Fruit fly (Drosophila melanogaster) whole organism, wandering third instar larva: ENCODE data around the gene blot.

Source experiments
- Abd-B ChIP-seq: fragments of >200 bp; optimal IDR thresholded peaks from 2 replicates; lab custom pipeline; 2017; ENCODE audit warnings: missing biosample characterization, missing genetic modification characterization
- CG32264 ChIP-seq: fragments of 200-800 bp; sonication (Bioruptor generic); optimal IDR thresholded peaks from 2 replicates; lab custom pipeline; 2016; ENCODE audit warnings: missing biosample characterization, missing genetic modification characterization
- CG9705 ChIP-seq: fragments of 200-800 bp; sonication (Bioruptor generic); optimal IDR thresholded peaks from 2 replicates; lab custom pipeline; 2018; ENCODE audit warnings: missing biosample characterization, mild to moderate bottlenecking, missing genetic modification characterization
- CrebA ChIP-seq: fragments of 200-800 bp; sonication (Bioruptor generic); optimal IDR thresholded peaks from 2 replicates; lab custom pipeline; 2016; ENCODE audit warnings: missing biosample characterization, mild to moderate bottlenecking, missing genetic modification characterization, borderline replicate concordance
- Dfd ChIP-seq: fragments of >200 bp; optimal IDR thresholded peaks from 2 replicates; lab custom pipeline; 2017; ENCODE audit warnings: missing biosample characterization, missing genetic modification characterization
- Dif ChIP-seq: fragments of 200-275, 200-300 bp; sonication (Bioruptor generic); optimal IDR thresholded peaks from 2 replicates; lab custom pipeline; 2018; ENCODE audit warnings: missing biosample characterization, missing genetic modification characterization; ENCODE audit not compliant: partially characterized antibody
- GATAd ChIP-seq: sonication (Bioruptor generic); optimal IDR thresholded peaks from 2 replicates; lab custom pipeline; 2016; ENCODE audit warnings: missing biosample characterization, missing genetic modification characterization
- HLH106 ChIP-seq: fragments of 200-800 bp; optimal IDR thresholded peaks from 3 replicates; lab custom pipeline; 2019; ENCODE audit warnings: missing biosample characterization, mild to moderate bottlenecking, missing genetic modification characterization, moderate library complexity
- Hnf4 ChIP-seq: fragments of 200-800 bp; sonication (Bioruptor generic); optimal IDR thresholded peaks from 2 replicates; lab custom pipeline; 2016; ENCODE audit warnings: missing biosample characterization, mild to moderate bottlenecking, missing genetic modification characterization
- Hr78 ChIP-seq: fragments of >200 bp; optimal IDR thresholded peaks from 2 replicates; lab custom pipeline; 2017; ENCODE audit warnings: missing biosample characterization, missing genetic modification characterization
- Hr83 ChIP-seq: fragments of 200-300 bp; sonication (Bioruptor generic); optimal IDR thresholded peaks from 2 replicates; lab custom pipeline; 2016; ENCODE audit warnings: missing biosample characterization, mild to moderate bottlenecking, missing genetic modification characterization, moderate library complexity; ENCODE audit not compliant: poor library complexity, severe bottlenecking
- Jra ChIP-seq: sonication (Bioruptor generic); optimal IDR thresholded peaks from 2 replicates; lab custom pipeline; 2016; ENCODE audit warnings: missing biosample characterization, missing genetic modification characterization
- Mio ChIP-seq: sonication (Bioruptor generic); optimal IDR thresholded peaks from 2 replicates; lab custom pipeline; 2016; ENCODE audit warnings: missing biosample characterization, missing genetic modification characterization
- Myc ChIP-seq: fragments of >200 bp; optimal IDR thresholded peaks from 2 replicates; lab custom pipeline; 2017
- N ChIP-seq: fragments of >200 bp; optimal IDR thresholded peaks from 2 replicates; lab custom pipeline; 2018; ENCODE audit warnings: missing biosample characterization, missing external identifiers, missing genetic modification characterization
- OdsH ChIP-seq: fragments of 200-800 bp; sonication (Bioruptor generic); optimal IDR thresholded peaks from 2 replicates; lab custom pipeline; 2016; ENCODE audit warnings: missing biosample characterization, mild to moderate bottlenecking, missing genetic modification characterization
- Rel ChIP-seq, 2 experiments: fragments of 200-800 bp; sonication (Bioruptor generic) in 1 of 2; optimal IDR thresholded peaks; 2 replicates in 1 of 2; 3 replicates in 1 of 2; lab custom pipeline; 2016 to 2019; ENCODE audit warnings: mild to moderate bottlenecking in 2 of 2, missing biosample characterization in 2 of 2, missing genetic modification characterization in 2 of 2, moderate library complexity in 1 of 2
- Sp1 ChIP-seq: fragments of 200-800 bp; sonication (Bioruptor generic); optimal IDR thresholded peaks from 3 replicates; lab custom pipeline; 2019; ENCODE audit warnings: missing biosample characterization, mild to moderate bottlenecking, missing genetic modification characterization, moderate library complexity
- Vsx2 ChIP-seq: fragments of 200-300, 225-300 bp; sonication (Bioruptor generic); optimal IDR thresholded peaks from 2 replicates; lab custom pipeline; 2018; ENCODE audit warnings: missing biosample characterization, missing genetic modification characterization; ENCODE audit not compliant: partially characterized antibody
- br ChIP-seq: fragments of 200-800 bp; sonication (Bioruptor generic); optimal IDR thresholded peaks from 2 replicates; lab custom pipeline; 2016; ENCODE audit warnings: missing biosample characterization, missing genetic modification characterization
- brk ChIP-seq: fragments of 200-800 bp; sonication (Bioruptor generic); optimal IDR thresholded peaks from 2 replicates; lab custom pipeline; 2016; ENCODE audit warnings: missing biosample characterization, mild to moderate bottlenecking, missing genetic modification characterization
- dl ChIP-seq, 2 experiments: fragments of 175-275, 200-275 bp in 1 of 2; fragments of 200-275 bp in 1 of 2; sonication (Bioruptor generic); optimal IDR thresholded peaks; lab custom pipeline; 2018; ENCODE audit warnings: mild to moderate bottlenecking in 2 of 2, missing biosample characterization in 2 of 2, missing genetic modification characterization in 2 of 2, moderate library complexity in 2 of 2; ENCODE audit not compliant: partially characterized antibody in 2 of 2, insufficient read depth in 1 of 2
- dmrt93B ChIP-seq: fragments of 200-800 bp; sonication (Bioruptor generic); optimal IDR thresholded peaks from 2 replicates; lab custom pipeline; 2018; ENCODE audit warnings: missing biosample characterization, mild to moderate bottlenecking, missing genetic modification characterization
- dsf ChIP-seq: sonication (Bioruptor generic); optimal IDR thresholded peaks from 2 replicates; lab custom pipeline; 2016; ENCODE audit warnings: missing biosample characterization, missing genetic modification characterization, borderline replicate concordance
- ey ChIP-seq: fragments of 200-800 bp; sonication (Bioruptor generic); optimal IDR thresholded peaks from 2 replicates; lab custom pipeline; 2016; ENCODE audit warnings: missing biosample characterization, missing genetic modification characterization
- foxo ChIP-seq, 2 experiments: fragments of 200-800 bp; sonication (Bioruptor generic); optimal IDR thresholded peaks; 2 replicates in 1 of 2; 3 replicates in 1 of 2; lab custom pipeline; 2016 to 2017; ENCODE audit warnings: missing biosample characterization in 2 of 2, missing genetic modification characterization in 2 of 2
- fru ChIP-seq: fragments of 200-800 bp; sonication (Bioruptor generic); optimal IDR thresholded peaks from 3 replicates; lab custom pipeline; 2016; ENCODE audit warnings: missing biosample characterization, mild to moderate bottlenecking, missing genetic modification characterization
- h ChIP-seq: fragments of 200-800 bp; sonication (Bioruptor generic); optimal IDR thresholded peaks from 3 replicates; lab custom pipeline; 2016; ENCODE audit warnings: missing biosample characterization, mild to moderate bottlenecking, missing genetic modification characterization
- jim ChIP-seq: fragments of 175-275, 200-325 bp; sonication (Bioruptor generic); optimal IDR thresholded peaks from 2 replicates; lab custom pipeline; 2016; ENCODE audit warnings: missing biosample characterization, mild to moderate bottlenecking, missing genetic modification characterization
- lola ChIP-seq: fragments of >200 bp; optimal IDR thresholded peaks from 2 replicates; lab custom pipeline; 2017; ENCODE audit warnings: missing biosample characterization, missing genetic modification characterization
- pan ChIP-seq: fragments of >200 bp; optimal IDR thresholded peaks from 2 replicates; lab custom pipeline; 2017
- psq ChIP-seq: fragments of 200-800 bp; sonication (Bioruptor generic); optimal IDR thresholded peaks from 3 replicates; lab custom pipeline; 2017; ENCODE audit warnings: missing biosample characterization, mild to moderate bottlenecking, missing genetic modification characterization, moderate library complexity
- rgr ChIP-seq: fragments of 200-800 bp; sonication (Bioruptor generic); optimal IDR thresholded peaks from 3 replicates; lab custom pipeline; 2016; ENCODE audit warnings: missing biosample characterization, mild to moderate bottlenecking, missing genetic modification characterization
- sage ChIP-seq: fragments of 200-800 bp; sonication (Bioruptor generic); optimal IDR thresholded peaks from 2 replicates; lab custom pipeline; 2016; ENCODE audit warnings: missing biosample characterization, mild to moderate bottlenecking, missing genetic modification characterization
- sv ChIP-seq: fragments of 200-800 bp; sonication (Bioruptor generic); optimal IDR thresholded peaks from 3 replicates; lab custom pipeline; 2016; ENCODE audit warnings: missing biosample characterization, missing genetic modification characterization
- tai ChIP-seq: sonication (Bioruptor generic); optimal IDR thresholded peaks from 2 replicates; lab custom pipeline; 2016; ENCODE audit warnings: missing biosample characterization, missing genetic modification characterization
- usp ChIP-seq: fragments of >200 bp; optimal IDR thresholded peaks from 2 replicates; lab custom pipeline; 2017; ENCODE audit warnings: missing biosample characterization, missing genetic modification characterization
- woc ChIP-seq: sonication (Bioruptor generic); optimal IDR thresholded peaks from 2 replicates; lab custom pipeline; 2016; ENCODE audit warnings: missing biosample characterization, mild to moderate bottlenecking, missing genetic modification characterization

Gene blot

dm6 chr3L:17428779-17429178 lies 7.5 kb upstream of the blot start, which contains the start of gene Gorab:
Gene Gorab (minus strand): TSS chr3L:17428836.
- TF ChIP-seq ey (GFP tag; lab: Kevin White, UChicago) (peak; percentile 87), h (GFP tag; lab: Kevin White, UChicago) (peak; percentile 92), Rel (GFP tag; optimal IDR thresholded peaks at IDR 0.05; lab: Kevin White, UChicago) (no peak), Rel (tag; optimal IDR thresholded peaks at IDR 0.05; lab: Kevin White, UChicago) (peak; percentile 59), dsf (GFP tag; lab: Kevin White, UChicago) (peak; percentile 70), Sp1 (GFP tag; lab: Kevin White, UChicago) (peak; percentile 72), dl (GFP tag; optimal IDR thresholded peaks at IDR 0.05; lab: Kevin White, UChicago; ENCODE audit: insufficient read depth in 1 of 2, partially characterized antibody in 2 of 2) (no peak), rgr (GFP tag; lab: Kevin White, UChicago) (peak; percentile 89), Mio (GFP tag; lab: Kevin White, UChicago) (peak; percentile 2), Dfd (no peak), OdsH (peak; percentile 84), woc (GFP tag; lab: Kevin White, UChicago) (peak; percentile 70), Jra (GFP tag; lab: Kevin White, UChicago) (peak; percentile 56), lola (no peak), Dif (GFP tag; lab: Kevin White, UChicago) (no peak), usp (GFP tag; lab: Kevin White, UChicago) (no peak), Vsx2 (GFP tag; lab: Kevin White, UChicago) (no peak), N (GFP tag; lab: Kevin White, UChicago) (no peak), sv (peak; percentile 87), brk (peak; percentile 74), dmrt93B (GFP tag; lab: Kevin White, UChicago) (peak; percentile 87), pan (lab: Kevin White, UChicago) (no peak), GATAd (peak; percentile 67), Hr83 (GFP tag; lab: Kevin White, UChicago) (peak; percentile 74), tai (GFP tag; lab: Kevin White, UChicago) (no peak), sage (GFP tag; lab: Kevin White, UChicago) (peak; percentile 77), jim (GFP tag; lab: Kevin White, UChicago) (peak; percentile 50), Hr78 (GFP tag; lab: Kevin White, UChicago) (no peak), fru (peak; percentile 80), foxo (GFP tag; optimal IDR thresholded peaks at IDR 0.05; lab: Kevin White, UChicago) (peak in 1 of 2 experiments; percentile 87), psq (peak; percentile 78), CG32264 (GFP tag; lab: Kevin White, UChicago) (peak; percentile 75), Myc (lab: Kevin White, UChicago) (no peak), br (peak; percentile 74), CrebA (GFP tag; lab: Kevin White, UChicago) (no peak), HLH106 (peak; percentile 92), Hnf4 (GFP tag; lab: Kevin White, UChicago) (peak; percentile 88), Abd-B (no peak), CG9705 (peak; percentile 67)

dm6 chr3L:17427013-17427412 lies 5.7 kb upstream of the blot start, which contains the start of gene Polr3G:
Gene Polr3G (minus strand): TSS chr3L:17427130.
- TF ChIP-seq Mio (GFP tag; lab: Kevin White, UChicago) (no peak), Myc (lab: Kevin White, UChicago) (no peak), CG9705 (no peak), Hr78 (GFP tag; lab: Kevin White, UChicago) (no peak), usp (GFP tag; lab: Kevin White, UChicago) (no peak), woc (GFP tag; lab: Kevin White, UChicago) (peak; percentile 68), Sp1 (GFP tag; lab: Kevin White, UChicago) (no peak), GATAd (no peak), ey (GFP tag; lab: Kevin White, UChicago) (peak; percentile 8), sv (peak; percentile 41), Jra (GFP tag; lab: Kevin White, UChicago) (no peak), CG32264 (GFP tag; lab: Kevin White, UChicago) (no peak), jim (GFP tag; lab: Kevin White, UChicago) (no peak), Abd-B (no peak), dmrt93B (GFP tag; lab: Kevin White, UChicago) (no peak), Vsx2 (GFP tag; lab: Kevin White, UChicago) (no peak), tai (GFP tag; lab: Kevin White, UChicago) (no peak), Hnf4 (GFP tag; lab: Kevin White, UChicago) (peak; percentile 27), psq (no peak), sage (GFP tag; lab: Kevin White, UChicago) (no peak), h (GFP tag; lab: Kevin White, UChicago) (peak; percentile 22), brk (peak; percentile 54), N (GFP tag; lab: Kevin White, UChicago) (no peak), Dfd (no peak), foxo (GFP tag; optimal IDR thresholded peaks at IDR 0.05; lab: Kevin White, UChicago) (peak in 1 of 2 experiments; percentile 26)
